Worm (Caenorhabditis elegans) whole organism, mixed stage, embryonic: ENCODE results near the gene fntb-1.

Experiments used
- M03D4.4 ChIP-seq: sonication (generic microtip); optimal IDR thresholded peaks from 2 replicates; lab custom pipeline; 2017; ENCODE audit warnings: mild to moderate bottlenecking, missing genetic modification characterization, missing compliant biosample characterization
- bed-3 ChIP-seq: fragments of 200-800 bp; sonication (Bioruptor generic); optimal IDR thresholded peaks from 3 replicates; lab custom pipeline; 2018; ENCODE audit warnings: mild to moderate bottlenecking, missing genetic modification characterization, moderate library complexity, missing compliant biosample characterization
- blmp-1 ChIP-seq: fragments of 150-350 bp; optimal IDR thresholded peaks from 2 replicates; lab custom pipeline; 2014; ENCODE audit warnings: missing biosample characterization, missing genetic modification characterization
- ceh-43 ChIP-seq: fragments of 200-800 bp; sonication (Bioruptor generic); optimal IDR thresholded peaks from 2 replicates; lab custom pipeline; 2018; ENCODE audit warnings: mild to moderate bottlenecking, missing genetic modification characterization, moderate library complexity, missing compliant biosample characterization
- ceh-83 ChIP-seq: fragments of 200-800 bp; sonication (Bioruptor generic); optimal IDR thresholded peaks from 2 replicates; lab custom pipeline; 2018; ENCODE audit warnings: mild to moderate bottlenecking, missing genetic modification characterization, missing compliant biosample characterization
- ces-1 ChIP-seq: fragments of 150-350 bp; optimal IDR thresholded peaks from 2 replicates; lab custom pipeline; 2014; ENCODE audit warnings: missing biosample characterization, missing genetic modification reagents, missing genetic modification characterization
- cnd-1 ChIP-seq: fragments of 200-800 bp; sonication (Bioruptor generic); optimal IDR thresholded peaks from 2 replicates; lab custom pipeline; 2018; ENCODE audit warnings: mild to moderate bottlenecking, missing genetic modification characterization, missing compliant biosample characterization
- drap-1 ChIP-seq: fragments of 200-800 bp; sonication (Bioruptor generic); optimal IDR thresholded peaks from 3 replicates; lab custom pipeline; 2018; ENCODE audit warnings: mild to moderate bottlenecking, missing genetic modification characterization, missing compliant biosample characterization
- elt-1 ChIP-seq: sonication (generic microtip); optimal IDR thresholded peaks from 2 replicates; lab custom pipeline; 2017; ENCODE audit warnings: missing genetic modification characterization, mild to moderate bottlenecking, missing compliant biosample characterization, antibody characterized with exemption, moderate library complexity, borderline replicate concordance; ENCODE audit not compliant: insufficient read depth
- elt-3 ChIP-seq: fragments of 150-350 bp; optimal IDR thresholded peaks from 2 replicates; lab custom pipeline; 2014; ENCODE audit warnings: missing biosample characterization, missing genetic modification characterization
- flh-1 ChIP-seq: fragments of 200-800 bp; sonication (Bioruptor generic); optimal IDR thresholded peaks from 2 replicates; lab custom pipeline; 2018; ENCODE audit warnings: mild to moderate bottlenecking, missing genetic modification characterization, moderate library complexity, missing compliant biosample characterization
- ham-2 ChIP-seq: fragments of 200-800 bp; sonication (Bioruptor generic); optimal IDR thresholded peaks from 2 replicates; lab custom pipeline; 2018; ENCODE audit warnings: mild to moderate bottlenecking, missing genetic modification characterization, missing compliant biosample characterization
- lin-32 ChIP-seq: fragments of 200-800 bp; sonication (Bioruptor generic); optimal IDR thresholded peaks from 2 replicates; lab custom pipeline; 2018; ENCODE audit warnings: mild to moderate bottlenecking, missing genetic modification characterization, missing compliant biosample characterization
- lsy-2 ChIP-seq: fragments of 150-350 bp; optimal IDR thresholded peaks from 2 replicates; lab custom pipeline; 2014; ENCODE audit warnings: missing biosample characterization, missing genetic modification characterization
- mab-5 ChIP-seq: fragments of 150-350 bp; optimal IDR thresholded peaks from 2 replicates; lab custom pipeline; 2014; ENCODE audit warnings: missing biosample characterization, missing genetic modification characterization
- mep-1 ChIP-seq: fragments of 150-350 bp; optimal IDR thresholded peaks from 2 replicates; lab custom pipeline; 2017; ENCODE audit warnings: missing biosample characterization, missing genetic modification reagents, missing genetic modification characterization, inconsistent platforms
- mls-2 ChIP-seq: sonication (generic microtip); optimal IDR thresholded peaks from 2 replicates; lab custom pipeline; 2016; ENCODE audit warnings: mild to moderate bottlenecking, missing genetic modification characterization, moderate library complexity, missing compliant biosample characterization
- nhr-2 ChIP-seq: fragments of 150-350 bp; optimal IDR thresholded peaks from 2 replicates; lab custom pipeline; 2014; ENCODE audit warnings: missing biosample characterization, missing genetic modification characterization
- nhr-237 ChIP-seq: fragments of 150-350 bp; optimal IDR thresholded peaks from 2 replicates; lab custom pipeline; 2014; ENCODE audit warnings: missing biosample characterization, missing genetic modification characterization
- nhr-28 ChIP-seq: fragments of 150-350 bp; optimal IDR thresholded peaks from 2 replicates; lab custom pipeline; 2014; ENCODE audit warnings: missing biosample characterization, missing genetic modification characterization
- nhr-76 ChIP-seq: sonication (generic microtip); optimal IDR thresholded peaks from 2 replicates; lab custom pipeline; 2017; ENCODE audit warnings: missing biosample characterization, missing genetic modification characterization
- pha-4 ChIP-seq: fragments of 150-350 bp; optimal IDR thresholded peaks from 2 replicates; lab custom pipeline; 2018; ENCODE audit warnings: missing biosample characterization, missing genetic modification reagents, missing genetic modification characterization
- sem-2 ChIP-seq: fragments of 200-800 bp; sonication (Bioruptor generic); optimal IDR thresholded peaks from 2 replicates; lab custom pipeline; 2018; ENCODE audit warnings: mild to moderate bottlenecking, missing genetic modification characterization, missing compliant biosample characterization
- snpc-4 ChIP-seq: fragments of 150-350 bp; optimal IDR thresholded peaks from 2 replicates; lab custom pipeline; 2014; ENCODE audit warnings: missing biosample characterization, missing genetic modification characterization
- sptf-1 ChIP-seq: sonication (generic microtip); optimal IDR thresholded peaks from 2 replicates; lab custom pipeline; 2017; ENCODE audit warnings: mild to moderate bottlenecking, missing genetic modification characterization, moderate library complexity, missing compliant biosample characterization
- tbx-8 ChIP-seq: fragments of 200-800 bp; sonication (Bioruptor generic); optimal IDR thresholded peaks from 2 replicates; lab custom pipeline; 2018; ENCODE audit warnings: mild to moderate bottlenecking, missing genetic modification characterization, moderate library complexity, missing compliant biosample characterization
- unc-120 ChIP-seq: sonication (generic microtip); optimal IDR thresholded peaks from 2 replicates; lab custom pipeline; 2017; ENCODE audit warnings: missing genetic modification characterization, missing compliant biosample characterization; ENCODE audit not compliant: poor library complexity, severe bottlenecking
- unc-39 ChIP-seq: fragments of 150-350 bp; optimal IDR thresholded peaks from 2 replicates; lab custom pipeline; 2014; ENCODE audit warnings: missing biosample characterization, missing genetic modification characterization
- unc-62 ChIP-seq: fragments of 150-350 bp; optimal IDR thresholded peaks from 2 replicates; lab custom pipeline; 2014; ENCODE audit warnings: missing biosample characterization, missing genetic modification reagents, missing genetic modification characterization
- zip-8 ChIP-seq: fragments of 150-350 bp; optimal IDR thresholded peaks from 2 replicates; lab custom pipeline; 2014; ENCODE audit warnings: missing biosample characterization, missing genetic modification characterization
- ztf-11 ChIP-seq: fragments of 150-350 bp; optimal IDR thresholded peaks from 2 replicates; lab custom pipeline; 2014; ENCODE audit warnings: missing biosample characterization, missing genetic modification characterization

Gene fntb-1

ce11 chrV:14432259-14432658, 15.2 kb upstream of the fntb-1 start, which contains the start of gene egl-1:
TSS of gene egl-1 (minus strand) at chrV:14432359.
- TF ChIP-seq M03D4.4 (tag; lab: Kevin White, UChicago) (no peak), zip-8 (tag; lab: Kevin White, UChicago) (peak; percentile 77)

ce11 chrV:14433584-14433983, 13.9 kb upstream of the fntb-1 start:
- TF ChIP-seq sptf-1 (no peak), zip-8 (tag; lab: Kevin White, UChicago) (peak; percentile 85), nhr-2 (peak; percentile 97)

ce11 chrV:14436195-14436594, 11.3 kb upstream of the fntb-1 start:
- TF ChIP-seq mep-1 (no peak), nhr-2 (peak; percentile 65)
- TF ChIP-seq, all 35 proteins: peak for 1

- no peak for TF ChIP-seq unc-62 (GFP tag; lab: Kevin White, UChicago)
- peak; percentile 53 for TF ChIP-seq nhr-2
- TF ChIP-seq zip-8 (tag; lab: Kevin White, UChicago) = peak; percentile 51
Observed at ce11 chrV:14437355-14437754, 10.1 kb upstream of the fntb-1 start.

ce11 chrV:14438099-14438739, 9.2 kb upstream of the fntb-1 start:
- TF ChIP-seq lin-32 (GFP tag; lab: Kevin White, UChicago) = peak; percentile 97
- TF ChIP-seq lsy-2 = no peak
- TF ChIP-seq elt-3 (tag; lab: Kevin White, UChicago) = no peak
- TF ChIP-seq unc-120 (tag; lab: Kevin White, UChicago) = no peak
- no peak for TF ChIP-seq ceh-43
- TF ChIP-seq bed-3 = no peak
- TF ChIP-seq zip-8 (tag; lab: Kevin White, UChicago) = no peak
- TF ChIP-seq snpc-4 (tag; lab: Kevin White, UChicago) = no peak
- peak; percentile 17 for TF ChIP-seq nhr-2
- no peak for TF ChIP-seq ceh-83
- TF ChIP-seq, all 35 proteins: peak for 2

ce11 chrV:14439236-14439635, 8.2 kb upstream of the fntb-1 start:
- TF ChIP-seq nhr-2 = no peak
- no peak for TF ChIP-seq elt-3 (tag; lab: Kevin White, UChicago)
- TF ChIP-seq elt-1 (tag; lab: Kevin White, UChicago) = no peak
- TF ChIP-seq ham-2 = no peak
- no peak for TF ChIP-seq mep-1
- no peak for TF ChIP-seq sem-2 (GFP tag; lab: Kevin White, UChicago)
- no peak for TF ChIP-seq tbx-8 (GFP tag; lab: Kevin White, UChicago)
- TF ChIP-seq zip-8 (tag; lab: Kevin White, UChicago) = no peak
- TF ChIP-seq ceh-83 = no peak
- TF ChIP-seq ces-1 (GFP tag; lab: Kevin White, UChicago) = no peak
- no peak for TF ChIP-seq pha-4 (tag; lab: Kevin White, UChicago)
- no peak for TF ChIP-seq unc-62 (GFP tag; lab: Kevin White, UChicago)
- TF ChIP-seq cnd-1 (tag; lab: Kevin White, UChicago) = no peak
- TF ChIP-seq nhr-76 (tag; lab: Kevin White, UChicago) = no peak
- no peak for TF ChIP-seq mab-5 (tag; lab: Kevin White, UChicago)
- TF ChIP-seq drap-1 = no peak
- TF ChIP-seq unc-39 (tag; lab: Kevin White, UChicago) = no peak
- no peak for TF ChIP-seq nhr-28 (tag; lab: Kevin White, UChicago)

- TF ChIP-seq mab-5 (tag; lab: Kevin White, UChicago) = no peak
- TF ChIP-seq ceh-43 = no peak
- no peak for TF ChIP-seq nhr-237 (tag; lab: Kevin White, UChicago)
- no peak for TF ChIP-seq tbx-8 (GFP tag; lab: Kevin White, UChicago)
- no peak for TF ChIP-seq blmp-1 (tag; lab: Kevin White, UChicago)
- no peak for TF ChIP-seq flh-1 (GFP tag; lab: Kevin White, UChicago)
- TF ChIP-seq unc-39 (tag; lab: Kevin White, UChicago) = no peak
- no peak for TF ChIP-seq zip-8 (tag; lab: Kevin White, UChicago)
- TF ChIP-seq mls-2 (tag; lab: Kevin White, UChicago) = no peak
- TF ChIP-seq ztf-11 (tag; lab: Kevin White, UChicago) = no peak
- no peak for TF ChIP-seq sem-2 (GFP tag; lab: Kevin White, UChicago)
Observed at ce11 chrV:14440841-14441240, 6.6 kb upstream of the fntb-1 start, which contains the start of gene F23B12.4. TSS of gene F23B12.4 (plus strand) at chrV:14441141.
